Fruit fly (Drosophila melanogaster) whole organism, embryonic: ENCODE data around the gene CG13634.

Experiments used
- Atf3 ChIP-seq: fragments of 200-800 bp; sonication (Bioruptor generic); optimal IDR thresholded peaks from 3 replicates; lab custom pipeline; 2016; ENCODE audit warnings: missing biosample characterization, missing genetic modification characterization
- B-H2 ChIP-seq: fragments of 200-800 bp; sonication (Bioruptor generic); optimal IDR thresholded peaks from 2 replicates; lab custom pipeline; 2018; ENCODE audit warnings: missing biosample characterization, mild to moderate bottlenecking, missing genetic modification characterization
- CG10321 ChIP-seq: fragments of 200-800 bp; sonication (Bioruptor generic); IDR thresholded peaks from 2 replicates; pipeline ENCODE4 v1.3.6; 2022; ENCODE audit warnings: missing biosample characterization, missing genetic modification characterization
- CG10654 ChIP-seq: fragments of 200-800 bp; sonication (Bioruptor generic); optimal IDR thresholded peaks from 2 replicates; lab custom pipeline; 2016; ENCODE audit warnings: missing biosample characterization, missing genetic modification characterization
- CG11398 ChIP-seq: fragments of 200-800 bp; sonication (Bioruptor generic); optimal IDR thresholded peaks from 2 replicates; lab custom pipeline; 2016; ENCODE audit warnings: missing biosample characterization, missing genetic modification characterization
- CG11456 ChIP-seq: fragments of 200-800 bp; sonication (Bioruptor generic); IDR thresholded peaks from 3 replicates; pipeline ENCODE4 v1.3.6; 2022; ENCODE audit warnings: missing biosample characterization, missing genetic modification characterization
- CG12155 ChIP-seq: fragments of 200-800 bp; sonication (Bioruptor generic); optimal IDR thresholded peaks from 3 replicates; lab custom pipeline; 2016; ENCODE audit warnings: missing biosample characterization, missing genetic modification characterization
- CG12299 ChIP-seq: fragments of 200-800 bp; sonication (Bioruptor generic); optimal IDR thresholded peaks from 2 replicates; lab custom pipeline; 2018; ENCODE audit warnings: missing biosample characterization, mild to moderate bottlenecking, missing genetic modification characterization
- CG13123 ChIP-seq: fragments of 200-800 bp; sonication (Bioruptor generic); optimal IDR thresholded peaks from 2 replicates; lab custom pipeline; 2016; ENCODE audit warnings: missing biosample characterization, missing genetic modification characterization
- CG14860 ChIP-seq: fragments of 200-800 bp; sonication (Bioruptor generic); IDR thresholded peaks from 3 replicates; pipeline ENCODE4 v1.3.6; 2022; ENCODE audit warnings: missing biosample characterization, missing genetic modification characterization; ENCODE audit not compliant: partially characterized antibody
- CG15011 ChIP-seq: fragments of 200-800 bp; sonication (Bioruptor generic); optimal IDR thresholded peaks from 3 replicates; lab custom pipeline; 2018; ENCODE audit warnings: missing biosample characterization, mild to moderate bottlenecking, missing genetic modification characterization
- CG1602 ChIP-seq: fragments of 200-800 bp; sonication (Bioruptor generic); optimal IDR thresholded peaks from 3 replicates; lab custom pipeline; 2016; ENCODE audit warnings: missing biosample characterization, missing genetic modification characterization
- CG17612 ChIP-seq: fragments of 200-800 bp; sonication (Bioruptor generic); IDR thresholded peaks from 2 replicates; pipeline ENCODE4 v1.3.6; 2022; ENCODE audit warnings: missing biosample characterization, missing genetic modification characterization
- CG4328 ChIP-seq: fragments of 200-800 bp; sonication (Bioruptor generic); optimal IDR thresholded peaks from 3 replicates; lab custom pipeline; 2017; ENCODE audit warnings: missing biosample characterization, missing genetic modification reagents, missing genetic modification characterization
- CG43689 ChIP-seq: fragments of 200-800 bp; sonication (Bioruptor generic); IDR thresholded peaks from 2 replicates; pipeline ENCODE4 v1.3.6; 2022; ENCODE audit warnings: missing biosample characterization, missing genetic modification characterization
- CG5180 ChIP-seq: fragments of 200-800 bp; sonication (Bioruptor generic); optimal IDR thresholded peaks from 3 replicates; lab custom pipeline; 2017; ENCODE audit warnings: missing biosample characterization, missing genetic modification characterization, mild to moderate bottlenecking, moderate library complexity, missing genetic modification reagents
- CG6175 ChIP-seq: fragments of 200-800 bp; sonication (Bioruptor generic); IDR thresholded peaks from 3 replicates; pipeline ENCODE4 v1.3.6; 2022; ENCODE audit warnings: missing biosample characterization, missing genetic modification characterization
- CG6689 ChIP-seq: fragments of 200-800 bp; sonication (Bioruptor generic); IDR thresholded peaks from 2 replicates; pipeline ENCODE4 v1.3.6; 2022; ENCODE audit warnings: missing biosample characterization, missing genetic modification characterization
- CG6791 ChIP-seq: fragments of 200-800 bp; sonication (Bioruptor generic); IDR thresholded peaks from 3 replicates; pipeline ENCODE4 v1.3.6; 2022; ENCODE audit warnings: missing biosample characterization, missing genetic modification characterization; ENCODE audit not compliant: partially characterized antibody
- CG7357 ChIP-seq: fragments of 200-800 bp; sonication (Bioruptor generic); IDR thresholded peaks from 3 replicates; pipeline ENCODE4 v1.3.6; 2022; ENCODE audit warnings: missing biosample characterization, missing genetic modification characterization
- CG7987 ChIP-seq: fragments of 200-800 bp; sonication (Bioruptor generic); optimal IDR thresholded peaks from 2 replicates; lab custom pipeline; 2018; ENCODE audit warnings: missing biosample characterization, mild to moderate bottlenecking, missing genetic modification characterization, moderate library complexity
- CG9817 ChIP-seq: fragments of 200-800 bp; sonication (Bioruptor generic); optimal IDR thresholded peaks from 2 replicates; lab custom pipeline; 2018; ENCODE audit warnings: missing biosample characterization, mild to moderate bottlenecking, missing genetic modification characterization, moderate library complexity
- Chrac-16 ChIP-seq: fragments of 200-800 bp; sonication (Bioruptor generic); optimal IDR thresholded peaks from 3 replicates; lab custom pipeline; 2016; ENCODE audit warnings: missing biosample characterization, missing genetic modification characterization
- Dbx ChIP-seq: fragments of 200-800 bp; sonication (Bioruptor generic); IDR thresholded peaks from 3 replicates; pipeline ENCODE4 v1.3.6; 2022; ENCODE audit warnings: missing biosample characterization, missing genetic modification characterization
- Elba2 ChIP-seq: fragments of 200-800 bp; sonication (Bioruptor generic); optimal IDR thresholded peaks from 3 replicates; lab custom pipeline; 2016; ENCODE audit warnings: missing biosample characterization, missing genetic modification characterization
- H2.0 ChIP-seq: fragments of 200-800 bp; sonication (Bioruptor generic); IDR thresholded peaks from 2 replicates; pipeline ENCODE4 v1.3.6; 2022; ENCODE audit warnings: missing biosample characterization, missing genetic modification characterization
- HHEX ChIP-seq: fragments of 200-800 bp; sonication (Bioruptor generic); optimal IDR thresholded peaks from 3 replicates; lab custom pipeline; 2017; ENCODE audit warnings: missing biosample characterization, mild to moderate bottlenecking, missing genetic modification characterization, missing genetic modification reagents
- HLHmδ ChIP-seq: fragments of 200-800 bp; sonication (Bioruptor generic); optimal IDR thresholded peaks from 2 replicates; lab custom pipeline; 2018; ENCODE audit warnings: missing biosample characterization, mild to moderate bottlenecking, missing genetic modification characterization, moderate library complexity
- Lpt ChIP-seq: fragments of >200 bp; optimal IDR thresholded peaks from 2 replicates; lab custom pipeline; 2018; ENCODE audit warnings: missing biosample characterization, missing genetic modification characterization
- NK7.1 ChIP-seq: fragments of 200-800 bp; sonication (Bioruptor generic); optimal IDR thresholded peaks from 3 replicates; lab custom pipeline; 2016; ENCODE audit warnings: missing biosample characterization, missing genetic modification characterization
- Optix ChIP-seq: fragments of 200-800 bp; sonication (Bioruptor generic); IDR thresholded peaks from 3 replicates; pipeline ENCODE4 v1.3.6; 2022; ENCODE audit warnings: missing biosample characterization, missing genetic modification characterization
- TFAM ChIP-seq: fragments of 200-800 bp; sonication (Bioruptor generic); optimal IDR thresholded peaks from 2 replicates; lab custom pipeline; 2017; ENCODE audit warnings: missing biosample characterization, missing genetic modification characterization, inconsistent platforms
- aop ChIP-seq: fragments of 200-800 bp; sonication (Bioruptor generic); IDR thresholded peaks from 2 replicates; pipeline ENCODE4 v1.3.6; 2022; ENCODE audit warnings: missing biosample characterization, missing genetic modification characterization
- ash1 ChIP-seq: fragments of 200-800 bp; sonication (Bioruptor generic); optimal IDR thresholded peaks from 2 replicates; lab custom pipeline; 2018; ENCODE audit warnings: missing biosample characterization, mild to moderate bottlenecking, missing genetic modification characterization
- bowl ChIP-seq: fragments of 200-800 bp; sonication (Bioruptor generic); IDR thresholded peaks from 2 replicates; pipeline ENCODE4 v1.3.6; 2022; ENCODE audit warnings: missing biosample characterization, missing genetic modification characterization
- crc ChIP-seq: fragments of 200-800 bp; sonication (Bioruptor generic); optimal IDR thresholded peaks from 2 replicates; lab custom pipeline; 2016; ENCODE audit warnings: missing biosample characterization, missing genetic modification characterization
- disco-r ChIP-seq: fragments of 200-800 bp; sonication (Bioruptor generic); optimal IDR thresholded peaks from 2 replicates; lab custom pipeline; 2016; ENCODE audit warnings: missing biosample characterization, missing genetic modification characterization
- eyg ChIP-seq: fragments of 200-800 bp; sonication (Bioruptor generic); optimal IDR thresholded peaks from 3 replicates; lab custom pipeline; 2016; ENCODE audit warnings: missing biosample characterization, missing genetic modification characterization
- gcm2 ChIP-seq: fragments of 200-800 bp; sonication (Bioruptor generic); optimal IDR thresholded peaks from 2 replicates; lab custom pipeline; 2016; ENCODE audit warnings: missing biosample characterization, missing genetic modification characterization
- h ChIP-seq: fragments of >200 bp; optimal IDR thresholded peaks from 2 replicates; lab custom pipeline; 2017
- kay ChIP-seq: fragments of 200-800 bp; sonication (Bioruptor generic); optimal IDR thresholded peaks from 2 replicates; lab custom pipeline; 2016; ENCODE audit warnings: missing biosample characterization, missing genetic modification characterization
- ken ChIP-seq: fragments of 200-800 bp; sonication (Bioruptor generic); IDR thresholded peaks from 3 replicates; pipeline ENCODE4 v1.3.6; 2022; ENCODE audit warnings: missing biosample characterization, missing genetic modification characterization
- lmd ChIP-seq: fragments of 200-800 bp; sonication (Bioruptor generic); IDR thresholded peaks from 2 replicates; pipeline ENCODE4 v1.3.6; 2022; ENCODE audit warnings: missing biosample characterization, missing genetic modification characterization
- odd ChIP-seq: fragments of 200-800 bp; sonication (Bioruptor generic); optimal IDR thresholded peaks from 2 replicates; lab custom pipeline; 2017; ENCODE audit warnings: missing biosample characterization, mild to moderate bottlenecking, missing genetic modification characterization
- otp ChIP-seq: fragments of 200-800 bp; sonication (Bioruptor generic); IDR thresholded peaks from 3 replicates; pipeline ENCODE4, ENCODE4 v1.3.6; 2022; ENCODE audit warnings: missing biosample characterization, missing genetic modification characterization
- pnt ChIP-seq: fragments of 200-800 bp; sonication (Bioruptor generic); optimal IDR thresholded peaks from 3 replicates; lab custom pipeline; 2016; ENCODE audit warnings: missing biosample characterization, missing genetic modification characterization
- rib ChIP-seq: fragments of 200-800 bp; sonication (Bioruptor generic); IDR thresholded peaks from 2 replicates; pipeline ENCODE4 v1.3.6; 2022; ENCODE audit warnings: missing biosample characterization, missing genetic modification characterization
- run ChIP-seq: fragments of 200-800 bp; sonication (Bioruptor generic); optimal IDR thresholded peaks from 3 replicates; lab custom pipeline; 2018; ENCODE audit warnings: missing biosample characterization, mild to moderate bottlenecking, missing genetic modification characterization
- sc ChIP-seq, 3 experiments: fragments of >200 bp in 2 of 3; fragments of 200-800 bp in 1 of 3; sonication (Bioruptor generic) in 1 of 3; optimal IDR thresholded peaks; 2 replicates in 2 of 3; 3 replicates in 1 of 3; lab custom pipeline; 2017; ENCODE audit warnings: mild to moderate bottlenecking in 1 of 3, missing biosample characterization in 1 of 3, missing genetic modification characterization in 1 of 3, missing genetic modification reagents in 1 of 3

CG13634 gene

dm6 chr3R:24771273-24772231, 18.4 kb downstream of the CG13634 start, which contains the start of gene CG42331 (continued):
- TF ChIP-seq CG1602 (GFP tag; lab: Kevin White, UChicago) (peak; percentile 16), disco-r (GFP tag; lab: Kevin White, UChicago) (peak; percentile 9), HHEX (peak; percentile 66), CG5180 (peak; percentile 45), NK7.1 (GFP tag; lab: Kevin White, UChicago) (peak; percentile 24), CG15011 (GFP tag; lab: Kevin White, UChicago) (peak; percentile 9), lmd (GFP tag; lab: Robert Waterston, UW) (peak; percentile 50), CG13123 (GFP tag; lab: Kevin White, UChicago) (no peak), H2.0 (GFP tag; lab: Robert Waterston, UW) (0 out of 2 replicates have a peak, but pooled peaks have one; percentile 31), eyg (peak; percentile 33), CG6689 (GFP tag; lab: Robert Waterston, UW) (peak; percentile 57; the same call in 1 of the 2 replicates), B-H2 (GFP tag; lab: Kevin White, UChicago) (peak; percentile 4), ash1 (no peak), Dbx (GFP tag; lab: Robert Waterston, UW) (0 out of 3 replicates have a peak, but pooled peaks have one; percentile 20), CG12155 (GFP tag; lab: Kevin White, UChicago) (peak; percentile 56), CG6791 (no peak), aop (no peak), CG11456 (no peak), h (lab: Kevin White, UChicago) (no peak), otp (GFP tag; lab: Robert Waterston, UW) (no peak), HLHmδ (GFP tag; lab: Kevin White, UChicago) (no peak), CG6175 (peak; percentile 18; the same call in 1 of the 3 replicates), bowl (GFP tag; lab: Robert Waterston, UW) (no peak), Lpt (GFP tag; lab: Kevin White, UChicago) (no peak), ken (GFP tag; lab: Robert Waterston, UW) (no peak; the same call in 2 of the 3 replicates), kay (GFP tag; lab: Kevin White, UChicago) (no peak), CG4328 (peak; percentile 9), CG43689 (GFP tag; lab: Robert Waterston, UW) (no peak), Elba2 (GFP tag; lab: Kevin White, UChicago) (no peak), CG10321 (GFP tag; lab: Robert Waterston, UW) (no peak), CG14860 (GFP tag; lab: Robert Waterston, UW) (no peak), CG12299 (no peak), TFAM (GFP tag; lab: Kevin White, UChicago) (no peak), gcm2 (GFP tag; lab: Kevin White, UChicago) (no peak), CG11398 (GFP tag; lab: Kevin White, UChicago) (no peak), sc (optimal IDR thresholded peaks at IDR 0.05; lab: Kevin White, UChicago) (no peak), sc (GFP tag; optimal IDR thresholded peaks at IDR 0.05; lab: Kevin White, UChicago) (peak; percentile 8), CG9817 (tag; lab: Kevin White, UChicago) (peak; percentile 59), crc (GFP tag; lab: Kevin White, UChicago) (no peak), run (peak; percentile 72), CG10654 (GFP tag; lab: Kevin White, UChicago) (peak; percentile 12), Atf3 (GFP tag; lab: Kevin White, UChicago) (no peak), pnt (GFP tag; lab: Kevin White, UChicago) (peak; percentile 40), Chrac-16 (GFP tag; lab: Kevin White, UChicago) (peak; percentile 1), CG7987 (GFP tag; lab: Kevin White, UChicago) (no peak), odd (GFP tag; lab: Kevin White, UChicago) (peak; percentile 24), Optix (GFP tag; lab: Robert Waterston, UW) (no peak), CG7357 (GFP tag; lab: Robert Waterston, UW) (no peak), rib (no peak), CG17612 (GFP tag; lab: Robert Waterston, UW) (no peak)
